Fruit fly (Drosophila melanogaster): Measurements from ENCODE around the gene CG15059.

dm6 chrX:18239301-18239700 is 20.0 kb downstream of the CG15059 start:
- TF ChIP-seq zen (tag; optimal IDR thresholded peaks at IDR 0.05) = peak; percentile 44
- TF ChIP-seq CG2712 (tag; optimal IDR thresholded peaks at IDR 0.05) = peak; percentile 27
- TF ChIP-seq bab2 (GFP tag; optimal IDR thresholded peaks at IDR 0.05) = peak; percentile 43
- peak; percentile 44 for TF ChIP-seq slbo (GFP tag; IDR thresholded peaks at IDR 0.05)
- TF ChIP-seq HLH3B (GFP tag; IDR thresholded peaks at IDR 0.05) = no peak

All from whole organism, embryonic.